Fruit fly (Drosophila melanogaster): ENCODE measurements around the gene CG3987.

The CG3987 gene

dm6 chr3R:15130873-15131272 lies 8.9 kb upstream of the CG3987 start (continued):
- TF ChIP-seq CkIIα-i1 (GFP tag; IDR thresholded peaks at IDR 0.05) (no peak), chn (GFP tag; optimal IDR thresholded peaks at IDR 0.05) (no peak), CG6272 (GFP tag; IDR thresholded peaks at IDR 0.05) (0 out of 2 replicates have a peak, but pooled peaks have one; percentile 24), Poxn (GFP tag; IDR thresholded peaks at IDR 0.05) (no peak), CG14710 (tag; optimal IDR thresholded peaks at IDR 0.05) (no peak), TFAM (GFP tag; optimal IDR thresholded peaks at IDR 0.05) (no peak), scrt (GFP tag; optimal IDR thresholded peaks at IDR 0.05) (peak; percentile 20), cg (GFP tag; optimal IDR thresholded peaks at IDR 0.05) (peak; percentile 71), D19B (GFP tag; optimal IDR thresholded peaks at IDR 0.05) (no peak), CG6689 (GFP tag; IDR thresholded peaks at IDR 0.05) (no peak), MBD-R2 (GFP tag; IDR thresholded peaks at IDR 0.05) (no peak), row (GFP tag; IDR thresholded peaks at IDR 0.05) (no peak), Six4 (GFP tag; optimal IDR thresholded peaks at IDR 0.05) (no peak), wek (GFP tag; optimal IDR thresholded peaks at IDR 0.05) (no peak), NC2β (GFP tag; optimal IDR thresholded peaks at IDR 0.05) (no peak), Asciz (GFP tag; optimal IDR thresholded peaks at IDR 0.05) (no peak), sens (GFP tag) (no peak), Atf3 (GFP tag; optimal IDR thresholded peaks at IDR 0.05) (no peak), sob (GFP tag; IDR thresholded peaks at IDR 0.05) (no peak), CG2129 (GFP tag; IDR thresholded peaks at IDR 0.05; ENCODE audit: partially characterized antibody) (no peak), CG10654 (GFP tag; optimal IDR thresholded peaks at IDR 0.05) (no peak), Fer1 (GFP tag; optimal IDR thresholded peaks at IDR 0.05) (no peak), CG31388 (GFP tag; optimal IDR thresholded peaks at IDR 0.05) (no peak), CG3281 (GFP tag; optimal IDR thresholded peaks at IDR 0.05) (no peak), CG1647 (GFP tag; optimal IDR thresholded peaks at IDR 0.05) (no peak), unc-4 (GFP tag; IDR thresholded peaks at IDR 0.05; ENCODE audit: partially characterized antibody) (no peak), B-H2 (GFP tag; optimal IDR thresholded peaks at IDR 0.05) (no peak), ro (GFP tag; IDR thresholded peaks at IDR 0.05) (no peak), nmo (GFP tag; optimal IDR thresholded peaks at IDR 0.05) (peak; percentile 4), CG17186 (GFP tag; optimal IDR thresholded peaks at IDR 0.05) (no peak), GATAe (GFP tag; conservative IDR thresholded peaks at IDR 0.05) (no peak), h (optimal IDR thresholded peaks at IDR 0.05) (no peak), Hr51 (GFP tag; optimal IDR thresholded peaks at IDR 0.05) (peak in 1 of 2 experiments; percentile 3), repo (GFP tag; optimal IDR thresholded peaks at IDR 0.05) (no peak), ab (GFP tag; optimal IDR thresholded peaks at IDR 0.05) (no peak), crc (GFP tag; optimal IDR thresholded peaks at IDR 0.05) (no peak), tll (GFP tag; optimal IDR thresholded peaks at IDR 0.05) (no peak), chinmo (GFP tag; IDR thresholded peaks at IDR 0.05; ENCODE audit: partially characterized antibody) (no peak), Med (GFP tag) (peak; percentile 79), Mad (GFP tag; optimal IDR thresholded peaks at IDR 0.05) (no peak), CG9437 (GFP tag; optimal IDR thresholded peaks at IDR 0.05) (no peak), dimm (GFP tag; IDR thresholded peaks at IDR 0.05) (no peak), CG7357 (GFP tag; IDR thresholded peaks at IDR 0.05) (no peak), abd-A (tag; optimal IDR thresholded peaks at IDR 0.05) (peak; percentile 56), CG12942 (GFP tag; optimal IDR thresholded peaks at IDR 0.05) (no peak), Chrac-16 (GFP tag; optimal IDR thresholded peaks at IDR 0.05) (no peak), pzg (GFP tag; optimal IDR thresholded peaks at IDR 0.05) (no peak), bcd (GFP tag; optimal IDR thresholded peaks at IDR 0.05) (no peak), CG8359 (GFP tag; optimal IDR thresholded peaks at IDR 0.05; ENCODE audit: borderline replicate concordance) (no peak), Abd-B (GFP tag; optimal IDR thresholded peaks at IDR 0.05) (no peak), pb (GFP tag; optimal IDR thresholded peaks at IDR 0.05) (no peak), Dbx (GFP tag; IDR thresholded peaks at IDR 0.05) (no peak)

All from whole organism, embryonic.